Worm (Caenorhabditis elegans) whole organism, late embryonic: ENCODE results near the gene W02H5.19.

Source experiments
- C08G9.2 ChIP-seq: sonication (generic microtip); optimal IDR thresholded peaks from 2 replicates; lab custom pipeline; 2016; ENCODE audit warnings: mild to moderate bottlenecking, missing genetic modification characterization, moderate library complexity, missing compliant biosample characterization
- C38D4.7 ChIP-seq: fragments of 200-800 bp; sonication (Bioruptor generic); optimal IDR thresholded peaks from 2 replicates; lab custom pipeline; 2018; ENCODE audit warnings: mild to moderate bottlenecking, missing genetic modification characterization, moderate library complexity, missing compliant biosample characterization
- Y22D7AL.16 ChIP-seq: sonication (generic microtip); optimal IDR thresholded peaks from 2 replicates; lab custom pipeline; 2016; ENCODE audit warnings: missing genetic modification characterization, missing compliant biosample characterization
- ama-1 ChIP-seq: fragments of 150-350 bp; optimal IDR thresholded peaks from 2 replicates; lab custom pipeline; 2014
- ceh-18 ChIP-seq: sonication (generic microtip); optimal IDR thresholded peaks from 2 replicates; lab custom pipeline; 2016; ENCODE audit warnings: missing genetic modification characterization, missing compliant biosample characterization
- ceh-6 ChIP-seq: fragments of 200-800 bp; sonication (Bioruptor generic); optimal IDR thresholded peaks from 2 replicates; lab custom pipeline; 2018; ENCODE audit warnings: mild to moderate bottlenecking, missing genetic modification characterization, missing compliant biosample characterization
- elt-4 ChIP-seq: sonication (generic microtip); optimal IDR thresholded peaks from 2 replicates; lab custom pipeline; 2016; ENCODE audit warnings: missing genetic modification characterization, missing compliant biosample characterization
- hlh-30 ChIP-seq: sonication (generic microtip); optimal IDR thresholded peaks from 2 replicates; lab custom pipeline; 2017; ENCODE audit warnings: antibody characterized with exemption, missing genetic modification characterization, missing compliant biosample characterization; ENCODE audit not compliant: insufficient read depth
- pqm-1 ChIP-seq: sonication (generic microtip); optimal IDR thresholded peaks from 2 replicates; lab custom pipeline; 2016; ENCODE audit warnings: missing genetic modification characterization, missing compliant biosample characterization
- pros-1 ChIP-seq: fragments of 150-350 bp; optimal IDR thresholded peaks from 2 replicates; lab custom pipeline; 2014; ENCODE audit warnings: missing biosample characterization, missing genetic modification reagents, missing genetic modification characterization
- sox-2 ChIP-seq: fragments of 200-800 bp; sonication (Bioruptor generic); IDR thresholded peaks from 2 replicates; pipeline ENCODE4 v1.3.6; 2022; ENCODE audit warnings: missing genetic modification reagents, missing genetic modification characterization, missing compliant biosample characterization
- syd-9 ChIP-seq: sonication (generic microtip); optimal IDR thresholded peaks from 2 replicates; lab custom pipeline; 2016; ENCODE audit warnings: mild to moderate bottlenecking, missing genetic modification characterization, moderate library complexity, missing compliant biosample characterization

ce11 chrV:2673807-2674206, 35.1 kb downstream of the W02H5.19 start:
- peak; percentile 26 for TF ChIP-seq ceh-6
- TF ChIP-seq ceh-18 (tag; lab: Kevin White, UChicago) = peak; percentile 7
- TF ChIP-seq C38D4.7 (GFP tag; lab: Kevin White, UChicago) = peak; percentile 61
- TF ChIP-seq syd-9 (tag; lab: Kevin White, UChicago) = no peak
- no peak for TF ChIP-seq ama-1 (lab: Kevin White, UChicago)
- no peak for TF ChIP-seq Y22D7AL.16 (tag; lab: Kevin White, UChicago)
- no peak for TF ChIP-seq pros-1 (tag; lab: Kevin White, UChicago)
- TF ChIP-seq sox-2 = no peak; the same call in 1 of the 2 replicates
- no peak for TF ChIP-seq elt-4 (tag; lab: Kevin White, UChicago)
- TF ChIP-seq pqm-1 = no peak
- peak; percentile 41 for TF ChIP-seq C08G9.2 (tag; lab: Kevin White, UChicago)
- TF ChIP-seq hlh-30 = no peak
